Worm (Caenorhabditis elegans): ENCODE measurements around the gene srw-123.

- TF ChIP-seq lsy-2 (tag; optimal IDR thresholded peaks at IDR 0.05) (no peak), unc-62 (GFP tag; optimal IDR thresholded peaks at IDR 0.05) (no peak), aly-2 (tag; optimal IDR thresholded peaks at IDR 0.05) (no peak), nhr-6 (tag; optimal IDR thresholded peaks at IDR 0.05) (no peak), egl-27 (tag; optimal IDR thresholded peaks at IDR 0.05) (no peak), elt-1 (tag; optimal IDR thresholded peaks at IDR 0.05) (no peak), blmp-1 (tag; optimal IDR thresholded peaks at IDR 0.05; ENCODE audit: insufficient read depth) (no peak), lin-13 (GFP tag; optimal IDR thresholded peaks at IDR 0.05) (no peak), nhr-11 (tag; optimal IDR thresholded peaks at IDR 0.05) (no peak)
These were observed 8.2 kb upstream of the srw-123 start, which contains the start of gene srw-117 for ce11 chrV:2983351-2983750.
